Fruit fly (Drosophila melanogaster) whole organism, embryonic: ENCODE measurements around the gene CG10801.
A peak's percentile ranks its signal among the peaks of the same experiment; 100 is the strongest.

Experiments
- Blimp-1 ChIP-seq: fragments of 200-800 bp; sonication (Bioruptor generic); optimal IDR thresholded peaks from 3 replicates; lab custom pipeline; 2018; ENCODE audit warnings: missing biosample characterization, missing genetic modification characterization, mild to moderate bottlenecking, moderate library complexity, missing genetic modification reagents
- CG1024 ChIP-seq: fragments of 200-800 bp; sonication (Bioruptor generic); IDR thresholded peaks from 2 replicates; pipeline ENCODE4 v1.3.6; 2022; ENCODE audit warnings: missing biosample characterization, missing genetic modification characterization
- CG10267 ChIP-seq: fragments of 200-800 bp; sonication (Bioruptor generic); optimal IDR thresholded peaks from 2 replicates; lab custom pipeline; 2018; ENCODE audit warnings: missing biosample characterization, mild to moderate bottlenecking, missing genetic modification characterization, moderate library complexity
- CG10321 ChIP-seq: fragments of 200-800 bp; sonication (Bioruptor generic); IDR thresholded peaks from 2 replicates; pipeline ENCODE4 v1.3.6; 2022; ENCODE audit warnings: missing biosample characterization, missing genetic modification characterization
- CG1233 ChIP-seq: fragments of 200-800 bp; sonication (Bioruptor generic); optimal IDR thresholded peaks from 4 replicates; lab custom pipeline; 2018; ENCODE audit warnings: missing biosample characterization, mild to moderate bottlenecking, missing genetic modification characterization
- CG12391 ChIP-seq: fragments of 200-800 bp; sonication (Bioruptor generic); optimal IDR thresholded peaks from 3 replicates; lab custom pipeline; 2018; ENCODE audit warnings: missing biosample characterization, mild to moderate bottlenecking, missing genetic modification characterization, moderate library complexity
- CG13123 ChIP-seq: fragments of 200-800 bp; sonication (Bioruptor generic); optimal IDR thresholded peaks from 2 replicates; lab custom pipeline; 2016; ENCODE audit warnings: missing biosample characterization, missing genetic modification characterization
- CG15479 ChIP-seq: fragments of 200-800 bp; sonication (Bioruptor generic); optimal IDR thresholded peaks from 3 replicates; lab custom pipeline; 2019; ENCODE audit warnings: missing biosample characterization, mild to moderate bottlenecking, missing genetic modification characterization, moderate library complexity
- CG1792 ChIP-seq: fragments of 200-800 bp; sonication (Bioruptor generic); optimal IDR thresholded peaks from 2 replicates; lab custom pipeline; 2016; ENCODE audit warnings: missing biosample characterization, missing genetic modification characterization
- CG31441 ChIP-seq: fragments of 200-800 bp; sonication (Bioruptor generic); IDR thresholded peaks from 2 replicates; pipeline ENCODE4 v1.3.6; 2022; ENCODE audit warnings: missing biosample characterization, missing genetic modification characterization
- CG34422 ChIP-seq: fragments of 200-800 bp; sonication (Bioruptor generic); IDR thresholded peaks from 3 replicates; pipeline ENCODE4 v1.3.6; 2022; ENCODE audit warnings: missing biosample characterization, missing genetic modification characterization
- CG42726 ChIP-seq: fragments of 200-800 bp; sonication (Bioruptor generic); IDR thresholded peaks from 2 replicates; pipeline ENCODE4 v1.3.6; 2022; ENCODE audit warnings: missing biosample characterization, missing genetic modification characterization; ENCODE audit not compliant: partially characterized antibody
- CG43689 ChIP-seq: fragments of 200-800 bp; sonication (Bioruptor generic); IDR thresholded peaks from 2 replicates; pipeline ENCODE4 v1.3.6; 2022; ENCODE audit warnings: missing biosample characterization, missing genetic modification characterization
- CG5953 ChIP-seq: fragments of 200-800 bp; sonication (Bioruptor generic); IDR thresholded peaks from 2 replicates; pipeline ENCODE4 v1.3.6; 2022; ENCODE audit warnings: missing biosample characterization, missing genetic modification characterization
- CG6683 ChIP-seq: fragments of 200-800 bp; sonication (Bioruptor generic); optimal IDR thresholded peaks from 2 replicates; lab custom pipeline; 2017; ENCODE audit warnings: missing biosample characterization, mild to moderate bottlenecking, missing genetic modification characterization, missing genetic modification reagents
- CG7745 ChIP-seq: fragments of 200-800 bp; sonication (Bioruptor generic); optimal IDR thresholded peaks from 2 replicates; lab custom pipeline; 2018; ENCODE audit warnings: missing biosample characterization, mild to moderate bottlenecking, missing genetic modification characterization, moderate library complexity
- CG7928 ChIP-seq: fragments of 200-800 bp; sonication (Bioruptor generic); optimal IDR thresholded peaks from 2 replicates; lab custom pipeline; 2017; ENCODE audit warnings: missing biosample characterization, mild to moderate bottlenecking, missing genetic modification characterization
- Chrac-16 ChIP-seq: fragments of 200-800 bp; sonication (Bioruptor generic); optimal IDR thresholded peaks from 3 replicates; lab custom pipeline; 2016; ENCODE audit warnings: missing biosample characterization, missing genetic modification characterization
- CkIIα-i1 ChIP-seq: fragments of 200-800 bp; sonication (Bioruptor generic); IDR thresholded peaks from 2 replicates; pipeline ENCODE4 v1.3.6; 2022; ENCODE audit warnings: missing biosample characterization, missing genetic modification characterization
- D19B ChIP-seq: fragments of 200-800 bp; sonication (Bioruptor generic); optimal IDR thresholded peaks from 2 replicates; lab custom pipeline; 2017; ENCODE audit warnings: missing biosample characterization, mild to moderate bottlenecking, missing genetic modification characterization
- E2f2 ChIP-seq: fragments of 200-800 bp; sonication (Bioruptor generic); IDR thresholded peaks from 2 replicates; pipeline ENCODE4 v1.3.6; 2022; ENCODE audit warnings: missing biosample characterization, missing genetic modification characterization
- H15 ChIP-seq: fragments of 200-800 bp; sonication (Bioruptor generic); IDR thresholded peaks from 3 replicates; pipeline ENCODE4 v1.3.6; 2022; ENCODE audit warnings: missing biosample characterization, missing genetic modification characterization
- HLH4C ChIP-seq: fragments of 200-800 bp; sonication (Bioruptor generic); IDR thresholded peaks from 3 replicates; pipeline ENCODE4 v1.3.6; 2022; ENCODE audit warnings: missing biosample characterization, missing genetic modification characterization; ENCODE audit not compliant: partially characterized antibody
- HmgD ChIP-seq: fragments of 200-800 bp; sonication (Bioruptor generic); optimal IDR thresholded peaks from 3 replicates; lab custom pipeline; 2016; ENCODE audit warnings: missing biosample characterization, missing genetic modification characterization
- HmgZ ChIP-seq: fragments of 200-800 bp; sonication (Bioruptor generic); optimal IDR thresholded peaks from 2 replicates; lab custom pipeline; 2018; ENCODE audit warnings: missing biosample characterization, mild to moderate bottlenecking, missing genetic modification characterization
- Lhr ChIP-seq: fragments of 200-800 bp; sonication (Bioruptor generic); optimal IDR thresholded peaks from 3 replicates; lab custom pipeline; 2017; ENCODE audit warnings: mild to moderate bottlenecking, missing biosample characterization, missing genetic modification reagents, missing genetic modification characterization
- Ptx1 ChIP-seq: fragments of 200-800 bp; sonication (Bioruptor generic); IDR thresholded peaks from 2 replicates; pipeline ENCODE4 v1.3.6; 2022; ENCODE audit warnings: missing biosample characterization, missing genetic modification characterization
- abd-A ChIP-seq: fragments of 200-800 bp; sonication (Bioruptor generic); optimal IDR thresholded peaks from 3 replicates; lab custom pipeline; 2019; ENCODE audit warnings: missing biosample characterization, mild to moderate bottlenecking, missing genetic modification characterization, moderate library complexity
- ac ChIP-seq: fragments of 200-800 bp; sonication (Bioruptor generic); optimal IDR thresholded peaks from 3 replicates; lab custom pipeline; 2017; ENCODE audit warnings: missing biosample characterization, mild to moderate bottlenecking, missing genetic modification characterization
- ara ChIP-seq: fragments of 200-800 bp; sonication (Bioruptor generic); IDR thresholded peaks from 2 replicates; pipeline ENCODE4 v1.3.6; 2022; ENCODE audit warnings: missing biosample characterization, missing genetic modification characterization
- bsh ChIP-seq, 2 experiments: fragments of 200-800 bp; sonication (Bioruptor generic); optimal IDR thresholded peaks; 2 replicates each; lab custom pipeline; 2017 to 2018; ENCODE audit warnings: mild to moderate bottlenecking in 2 of 2, missing biosample characterization in 2 of 2, missing genetic modification characterization in 2 of 2, moderate library complexity in 1 of 2
- ci ChIP-seq: fragments of 200-800 bp; sonication (Bioruptor generic); IDR thresholded peaks from 3 replicates; pipeline ENCODE4 v1.3.6; 2022; ENCODE audit warnings: missing biosample characterization, missing genetic modification characterization
- dimm ChIP-seq: fragments of 200-800 bp; sonication (Bioruptor generic); IDR thresholded peaks from 2 replicates; pipeline ENCODE4 v1.3.6; 2022; ENCODE audit warnings: missing biosample characterization, missing genetic modification characterization
- ems ChIP-seq: fragments of 200-800 bp; sonication (Bioruptor generic); optimal IDR thresholded peaks from 3 replicates; lab custom pipeline; 2016; ENCODE audit warnings: missing biosample characterization, missing genetic modification characterization
- fd102C ChIP-seq: fragments of 200-800 bp; sonication (Bioruptor generic); optimal IDR thresholded peaks from 2 replicates; lab custom pipeline; 2018; ENCODE audit warnings: missing biosample characterization, mild to moderate bottlenecking, missing genetic modification characterization, moderate library complexity
- ham ChIP-seq: fragments of 200-800 bp; sonication (Bioruptor generic); IDR thresholded peaks from 2 replicates; pipeline ENCODE4 v1.3.6; 2022; ENCODE audit warnings: missing biosample characterization, missing genetic modification characterization
- hkb ChIP-seq, 2 experiments: fragments of 200-800 bp in 1 of 2; fragments of >200 bp in 1 of 2; sonication (Bioruptor generic) in 1 of 2; IDR thresholded peaks in 1 of 2; optimal IDR thresholded peaks in 1 of 2; 2 replicates each; pipeline versions ENCODE4 v1.3.6 to Lab custom; 2017 to 2022; ENCODE audit warnings: missing biosample characterization in 1 of 2, missing genetic modification characterization in 1 of 2
- oc ChIP-seq: fragments of 200-800 bp; sonication (Bioruptor generic); optimal IDR thresholded peaks from 2 replicates; lab custom pipeline; 2018; ENCODE audit warnings: missing biosample characterization, mild to moderate bottlenecking, missing genetic modification characterization, moderate library complexity
- odd ChIP-seq: fragments of 200-800 bp; sonication (Bioruptor generic); optimal IDR thresholded peaks from 2 replicates; lab custom pipeline; 2017; ENCODE audit warnings: missing biosample characterization, mild to moderate bottlenecking, missing genetic modification characterization
- pan ChIP-seq, 4 experiments: fragments of >200 bp in 3 of 4; fragments of 200-800 bp in 1 of 4; sonication (Bioruptor generic) in 1 of 4; optimal IDR thresholded peaks in 3 of 4; IDR thresholded peaks in 1 of 4; 2 replicates each; pipeline versions ENCODE4 v1.3.6 to Lab custom; 2017 to 2022; ENCODE audit warnings: missing biosample characterization in 2 of 4, missing genetic modification characterization in 2 of 4, mixed read lengths in 1 of 4
- pzg ChIP-seq: fragments of 200-800 bp; sonication (Bioruptor generic); optimal IDR thresholded peaks from 3 replicates; lab custom pipeline; 2018; ENCODE audit warnings: missing biosample characterization, mild to moderate bottlenecking, missing genetic modification characterization, moderate library complexity
- ranshi ChIP-seq: fragments of 200-800 bp; sonication (Bioruptor generic); IDR thresholded peaks from 2 replicates; pipeline ENCODE4 v1.3.6; 2022; ENCODE audit warnings: missing biosample characterization, missing genetic modification characterization
- sens-2 ChIP-seq: fragments of 200-800 bp; sonication (Bioruptor generic); IDR thresholded peaks from 2 replicates; pipeline ENCODE4 v1.3.6; 2022; ENCODE audit warnings: missing biosample characterization, missing genetic modification characterization
- seq ChIP-seq: fragments of 200-800 bp; sonication (Bioruptor generic); IDR thresholded peaks from 2 replicates; pipeline ENCODE4 v1.3.6; 2022; ENCODE audit warnings: missing biosample characterization, missing genetic modification characterization
- slp2 ChIP-seq: fragments of 200-800 bp; sonication (Bioruptor generic); optimal IDR thresholded peaks from 2 replicates; lab custom pipeline; 2016; ENCODE audit warnings: missing biosample characterization, missing genetic modification characterization
- sug ChIP-seq: fragments of 200-800 bp; optimal IDR thresholded peaks from 2 replicates; lab custom pipeline; 2019; ENCODE audit warnings: missing biosample characterization, mild to moderate bottlenecking, missing genetic modification characterization, moderate library complexity
- trem ChIP-seq: fragments of 200-800 bp; optimal IDR thresholded peaks from 3 replicates; lab custom pipeline; 2019; ENCODE audit warnings: missing biosample characterization, mild to moderate bottlenecking, missing genetic modification characterization, moderate library complexity
- twi ChIP-seq: fragments of 200-800 bp; optimal IDR thresholded peaks from 2 replicates; lab custom pipeline; 2019; ENCODE audit warnings: missing biosample characterization, mild to moderate bottlenecking, missing genetic modification characterization, moderate library complexity

CG10801 gene

DNA sequence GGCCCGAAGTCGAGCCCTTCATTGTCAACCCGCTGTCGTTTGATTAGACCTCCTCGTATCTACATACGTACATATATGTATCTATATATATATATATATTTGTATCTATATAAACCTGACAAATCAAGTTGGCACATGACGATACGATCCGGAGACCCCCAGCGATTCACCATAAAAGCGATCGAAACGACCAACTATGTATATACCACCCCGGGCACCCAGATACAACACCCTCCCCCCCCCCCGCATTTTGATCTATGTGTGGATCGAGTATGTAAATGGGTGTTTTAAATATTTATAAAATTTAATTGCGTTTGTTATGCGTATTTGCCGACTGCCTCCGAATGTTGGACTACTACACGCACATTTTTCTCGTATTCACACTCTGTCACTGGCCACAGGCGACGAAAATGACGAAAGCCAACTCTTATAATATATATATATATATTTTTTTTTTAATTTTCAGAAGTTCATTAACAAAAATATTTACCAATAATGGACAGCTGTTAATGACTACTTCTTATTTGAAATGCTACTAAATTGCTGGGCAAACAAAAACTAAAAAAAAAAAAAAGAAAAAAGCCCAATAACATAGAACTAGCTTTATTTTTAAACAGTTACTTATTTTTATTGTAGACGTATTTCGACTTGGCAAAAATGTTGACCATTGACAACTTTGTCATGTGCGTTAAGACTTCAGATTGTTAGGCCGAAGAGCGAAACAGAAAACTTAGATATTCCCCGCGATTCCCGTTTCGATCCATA, 46.2 kb upstream of the CG10801 start (continued):
- no peak for TF ChIP-seq dimm
- peak; percentile 49; the same call in 1 of the 2 replicates for TF ChIP-seq ranshi
- peak; percentile 48; the same call in 2 of the 3 replicates for TF ChIP-seq CG34422 (GFP tag; lab: Robert Waterston, UW)
- TF ChIP-seq abd-A (tag; lab: Kevin White, UChicago) = peak; percentile 95
- no peak for TF ChIP-seq ac (GFP tag; lab: Kevin White, UChicago)
- peak; percentile 41 for TF ChIP-seq trem (tag; lab: Kevin White, UChicago)
- TF ChIP-seq oc (tag; lab: Kevin White, UChicago) = peak; percentile 53
- TF ChIP-seq Ptx1 (GFP tag; lab: Robert Waterston, UW) = peak; percentile 71
- no peak for TF ChIP-seq CG43689 (GFP tag; lab: Robert Waterston, UW)
- TF ChIP-seq sug (tag; lab: Kevin White, UChicago) = peak; percentile 96
- TF ChIP-seq Chrac-16 (GFP tag; lab: Kevin White, UChicago) = peak; percentile 27
- no peak for TF ChIP-seq CkIIα-i1 (GFP tag; lab: Robert Waterston, UW)
- peak; percentile 49 for TF ChIP-seq odd
- no peak for TF ChIP-seq CG7928 (GFP tag; lab: Kevin White, UChicago)
- TF ChIP-seq seq (GFP tag; lab: Robert Waterston, UW) = peak; percentile 62
- TF ChIP-seq CG1233 (GFP tag; lab: Kevin White, UChicago) = peak; percentile 51
- no peak for TF ChIP-seq CG1792 (GFP tag; lab: Kevin White, UChicago)
- TF ChIP-seq ems (GFP tag; lab: Kevin White, UChicago) = no peak
- TF ChIP-seq slp2 (GFP tag; lab: Kevin White, UChicago) = no peak
- peak; percentile 56 for TF ChIP-seq CG10267 (tag; lab: Kevin White, UChicago)
- TF ChIP-seq ci (GFP tag; lab: Robert Waterston, UW) = no peak
- no peak for TF ChIP-seq fd102C (GFP tag; lab: Kevin White, UChicago)
- peak; percentile 58; the same call in 1 of the 2 replicates for TF ChIP-seq ara
- TF ChIP-seq ham (GFP tag; lab: Robert Waterston, UW) = no peak
- no peak for TF ChIP-seq Lhr (GFP tag; lab: Kevin White, UChicago)
- no peak for TF ChIP-seq CG7745
- no peak for TF ChIP-seq pan (optimal IDR thresholded peaks at IDR 0.05; lab: Kevin White, UChicago)
- peak in 1 of 2 experiments; percentile 49 for TF ChIP-seq pan (GFP tag; optimal IDR thresholded peaks at IDR 0.05 in 1 of 2, IDR thresholded peaks at IDR 0.05 in 1 of 2)
- peak; percentile 16 for TF ChIP-seq HmgZ (tag; lab: Kevin White, UChicago)
- no peak for TF ChIP-seq pzg (GFP tag; lab: Kevin White, UChicago)
- no peak for TF ChIP-seq CG1024
- TF ChIP-seq HmgD (GFP tag; lab: Kevin White, UChicago) = no peak
- peak; percentile 69 for TF ChIP-seq CG31441 (GFP tag; lab: Robert Waterston, UW)
- no peak for TF ChIP-seq CG13123 (GFP tag; lab: Kevin White, UChicago)
- peak; percentile 74 for TF ChIP-seq CG12391 (tag; lab: Kevin White, UChicago)
- TF ChIP-seq HLH4C (GFP tag; lab: Robert Waterston, UW) = no peak
- peak; percentile 49; the same call in 1 of the 2 replicates for TF ChIP-seq E2f2
- TF ChIP-seq CG5953 (GFP tag; lab: Robert Waterston, UW) = no peak
- TF ChIP-seq D19B = peak; percentile 58
- TF ChIP-seq H15 (GFP tag; lab: Robert Waterston, UW) = 0 out of 3 replicates have a peak, but pooled peaks have one; percentile 39
- no peak for TF ChIP-seq hkb (optimal IDR thresholded peaks at IDR 0.05; lab: Kevin White, UChicago)
- TF ChIP-seq hkb (GFP tag; IDR thresholded peaks at IDR 0.05; lab: Robert Waterston, UW) = peak; percentile 84; the same call in 1 of the 2 replicates
- TF ChIP-seq CG10321 = no peak
- peak in 1 of 2 experiments; percentile 72 for TF ChIP-seq bsh (GFP tag; optimal IDR thresholded peaks at IDR 0.05; lab: Kevin White, UChicago)
- TF ChIP-seq CG42726 (GFP tag; lab: Robert Waterston, UW) = no peak
- no peak for TF ChIP-seq sens-2 (GFP tag; lab: Robert Waterston, UW)
- no peak for TF ChIP-seq twi (tag; lab: Kevin White, UChicago)
- peak; percentile 69 for TF ChIP-seq Blimp-1 (GFP tag; lab: Kevin White, UChicago)
- TF ChIP-seq CG6683 (GFP tag; lab: Kevin White, UChicago) = peak; percentile 51
- TF ChIP-seq CG15479 (GFP tag; lab: Kevin White, UChicago) = no peak
